Worm (Caenorhabditis elegans) whole organism, L1 larva: ENCODE measurements around the gene dhhc-10.
A peak's percentile ranks its signal among the peaks of the same experiment; 100 is the strongest.

Source experiments
- C16A3.4 ChIP-seq: fragments of 150-350 bp; optimal IDR thresholded peaks from 2 replicates; lab custom pipeline; 2014; ENCODE audit warnings: missing biosample characterization, missing genetic modification characterization
- Y116A8C.19 ChIP-seq: sonication (generic microtip); optimal IDR thresholded peaks from 2 replicates; lab custom pipeline; 2016; ENCODE audit warnings: missing compliant biosample characterization, missing genetic modification characterization, borderline replicate concordance
- ceh-88 ChIP-seq: fragments of 200-800 bp; sonication (Bioruptor generic); IDR thresholded peaks from 2 replicates; pipeline ENCODE4 v1.3.6; 2022; ENCODE audit warnings: missing genetic modification characterization, missing compliant biosample characterization
- ces-1 ChIP-seq: fragments of 150-350 bp; optimal IDR thresholded peaks from 2 replicates; lab custom pipeline; 2014; ENCODE audit warnings: missing biosample characterization, missing genetic modification reagents, missing genetic modification characterization
- egl-27 ChIP-seq, 2 experiments: fragments of 150-350 bp in 1 of 2; sonication (generic microtip); optimal IDR thresholded peaks; 3 replicates each; lab custom pipeline; 2017 to 2018; ENCODE audit warnings: missing biosample characterization in 2 of 2, missing genetic modification characterization in 2 of 2, missing genetic modification reagents in 2 of 2
- fkh-10 ChIP-seq: sonication (generic microtip); optimal IDR thresholded peaks from 2 replicates; lab custom pipeline; 2017; ENCODE audit warnings: missing biosample characterization, missing genetic modification reagents, missing genetic modification characterization
- lin-13 ChIP-seq: fragments of 150-350 bp; optimal IDR thresholded peaks from 2 replicates; lab custom pipeline; 2014; ENCODE audit warnings: missing biosample characterization, missing genetic modification reagents, missing genetic modification characterization
- lin-15B ChIP-seq: fragments of 150-350 bp; sonication (generic microtip); optimal IDR thresholded peaks from 3 replicates; lab custom pipeline; 2014; ENCODE audit warnings: missing biosample characterization, missing genetic modification characterization
- mab-9 ChIP-seq: fragments of 200-800 bp; sonication (Bioruptor generic); IDR thresholded peaks from 2 replicates; pipeline ENCODE4 v1.3.6; 2022; ENCODE audit warnings: missing genetic modification reagents, missing genetic modification characterization, missing compliant biosample characterization
- sox-4 ChIP-seq: sonication (generic microtip); optimal IDR thresholded peaks from 2 replicates; lab custom pipeline; 2016; ENCODE audit warnings: missing genetic modification characterization, missing compliant biosample characterization
- tbx-2 ChIP-seq: sonication (generic microtip); optimal IDR thresholded peaks from 2 replicates; lab custom pipeline; 2016; ENCODE audit warnings: missing genetic modification characterization, missing compliant biosample characterization

DNA sequence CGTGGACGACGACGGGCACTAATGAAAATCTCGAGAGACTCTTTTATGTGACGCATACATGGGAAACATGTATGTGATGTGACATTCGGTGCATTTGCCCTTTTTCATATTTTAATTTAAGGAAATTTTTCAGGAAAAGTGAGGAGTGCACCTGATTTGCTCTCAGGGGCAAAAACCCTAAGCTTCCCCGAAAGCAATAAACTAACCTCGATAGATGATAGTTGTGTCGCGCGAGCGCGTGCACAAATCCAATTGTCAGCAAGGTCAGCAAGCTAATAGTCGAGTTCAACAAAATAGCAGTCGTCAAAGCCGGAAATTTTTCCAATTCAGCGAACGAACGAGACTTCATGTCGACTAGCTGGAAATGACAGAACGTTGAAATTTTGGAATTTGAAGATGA, 11.1 kb downstream of the dhhc-10 start:
- TF ChIP-seq egl-27 (tag; optimal IDR thresholded peaks at IDR 0.05; lab: Kevin White, UChicago) (no peak), lin-15B (tag; lab: Kevin White, UChicago) (no peak), lin-13 (GFP tag; lab: Kevin White, UChicago) (no peak), Y116A8C.19 (tag; lab: Kevin White, UChicago) (no peak), C16A3.4 (no peak), mab-9 (no peak), fkh-10 (GFP tag; lab: Kevin White, UChicago) (peak; percentile 50), sox-4 (no peak), ceh-88 (no peak), ces-1 (GFP tag; lab: Kevin White, UChicago) (no peak), tbx-2 (tag; lab: Kevin White, UChicago) (no peak)
